Worm (Caenorhabditis elegans) whole organism, young adult: ENCODE results near the gene F43C11.7.

Experiments used
- C06A6.2 ChIP-seq: fragments of 200-800 bp; sonication (Bioruptor generic); conservative IDR thresholded peaks from 2 replicates; pipeline ENCODE4 v1.3.6; 2022; ENCODE audit warnings: missing genetic modification characterization, missing compliant biosample characterization
- F22D6.2 ChIP-seq: sonication (generic microtip); optimal IDR thresholded peaks from 2 replicates; lab custom pipeline; 2016; ENCODE audit warnings: mild to moderate bottlenecking, missing genetic modification characterization, missing compliant biosample characterization
- F37B4.10 ChIP-seq: fragments of 200-800 bp; sonication (Bioruptor generic); IDR thresholded peaks from 2 replicates; pipeline ENCODE4 v1.3.6; 2022; ENCODE audit warnings: missing genetic modification characterization, missing compliant biosample characterization
- F49E8.2 ChIP-seq: sonication (generic microtip); optimal IDR thresholded peaks from 3 replicates; lab custom pipeline; 2017; ENCODE audit warnings: missing genetic modification characterization, mild to moderate bottlenecking, missing compliant biosample characterization, antibody characterized with exemption, moderate library complexity; ENCODE audit not compliant: insufficient read depth
- K12H6.12 ChIP-seq: fragments of 200-800 bp; sonication (Bioruptor generic); optimal IDR thresholded peaks from 2 replicates; lab custom pipeline; 2018; ENCODE audit warnings: mild to moderate bottlenecking, missing genetic modification characterization, missing compliant biosample characterization
- T26A5.8 ChIP-seq: sonication (generic microtip); optimal IDR thresholded peaks from 2 replicates; lab custom pipeline; 2016; ENCODE audit warnings: missing genetic modification characterization, missing compliant biosample characterization
- ZK185.1 ChIP-seq: sonication (generic microtip); optimal IDR thresholded peaks from 2 replicates; lab custom pipeline; 2016; ENCODE audit warnings: mild to moderate bottlenecking, missing genetic modification characterization, missing compliant biosample characterization; ENCODE audit not compliant: poor library complexity, severe bottlenecking
- akir-1 ChIP-seq: fragments of 200-800 bp; sonication (Bioruptor generic); optimal IDR thresholded peaks from 2 replicates; lab custom pipeline; 2018; ENCODE audit warnings: mild to moderate bottlenecking, missing genetic modification characterization, moderate library complexity, missing compliant biosample characterization
- atf-7 ChIP-seq: sonication (generic microtip); optimal IDR thresholded peaks from 2 replicates; lab custom pipeline; 2017; ENCODE audit warnings: mild to moderate bottlenecking, missing genetic modification characterization, missing compliant biosample characterization
- attf-3 ChIP-seq: fragments of 200-800 bp; sonication (Bioruptor generic); conservative IDR thresholded peaks from 2 replicates; pipeline ENCODE4 v1.3.6; 2022; ENCODE audit warnings: missing genetic modification reagents, missing genetic modification characterization, missing compliant biosample characterization
- cebp-1 ChIP-seq, 2 experiments: fragments of 200-800 bp in 1 of 2; sonication (Bioruptor generic) in 1 of 2; sonication (generic microtip) in 1 of 2; IDR thresholded peaks in 1 of 2; optimal IDR thresholded peaks in 1 of 2; 2 replicates each; pipeline versions ENCODE4 v1.3.6 to Lab custom; 2017 to 2022; ENCODE audit warnings: missing compliant biosample characterization in 2 of 2, missing genetic modification characterization in 2 of 2, mild to moderate bottlenecking in 1 of 2, missing genetic modification reagents in 1 of 2, moderate library complexity in 1 of 2
- ceh-100 ChIP-seq: fragments of 200-800 bp; sonication (Bioruptor generic); IDR thresholded peaks from 2 replicates; pipeline ENCODE4 v1.3.6; 2022; ENCODE audit warnings: missing genetic modification reagents, missing genetic modification characterization, missing compliant biosample characterization
- ceh-91 ChIP-seq: fragments of 200-800 bp; sonication (Bioruptor generic); IDR thresholded peaks from 2 replicates; pipeline ENCODE4 v1.3.6; 2022; ENCODE audit warnings: missing genetic modification reagents, missing genetic modification characterization, missing compliant biosample characterization
- egrh-3 ChIP-seq: fragments of 200-800 bp; sonication (Bioruptor generic); IDR thresholded peaks from 2 replicates; pipeline ENCODE4 v1.3.6; 2022; ENCODE audit warnings: missing genetic modification reagents, missing genetic modification characterization, missing compliant biosample characterization
- fkh-3 ChIP-seq: sonication (generic microtip); optimal IDR thresholded peaks from 2 replicates; lab custom pipeline; 2016; ENCODE audit warnings: mild to moderate bottlenecking, missing genetic modification characterization, missing compliant biosample characterization
- hmg-20 ChIP-seq: fragments of 200-800 bp; sonication (Bioruptor generic); IDR thresholded peaks from 2 replicates; pipeline ENCODE4 v1.3.6; 2022; ENCODE audit warnings: missing genetic modification reagents, missing genetic modification characterization, missing compliant biosample characterization
- lin-40 ChIP-seq: sonication (generic microtip); optimal IDR thresholded peaks from 2 replicates; lab custom pipeline; 2016; ENCODE audit warnings: missing genetic modification characterization, mild to moderate bottlenecking, missing compliant biosample characterization, missing genotype, missing genetic modification reagents
- lsy-27 ChIP-seq: sonication (generic microtip); optimal IDR thresholded peaks from 2 replicates; lab custom pipeline; 2017; ENCODE audit warnings: missing genetic modification characterization, mild to moderate bottlenecking, missing compliant biosample characterization, antibody characterized with exemption, missing genotype, borderline replicate concordance; ENCODE audit not compliant: insufficient read depth
- madf-6 ChIP-seq: fragments of 200-800 bp; sonication (Bioruptor generic); IDR thresholded peaks from 2 replicates; pipeline ENCODE4 v1.3.6; 2022; ENCODE audit warnings: missing genetic modification reagents, missing genetic modification characterization, missing compliant biosample characterization
- mcd-1 ChIP-seq: fragments of 200-800 bp; sonication (Bioruptor generic); IDR thresholded peaks from 2 replicates; pipeline ENCODE4 v1.3.6; 2022; ENCODE audit warnings: missing genetic modification reagents, missing genetic modification characterization, missing compliant biosample characterization
- nhr-179 ChIP-seq: sonication (generic microtip); optimal IDR thresholded peaks from 2 replicates; lab custom pipeline; 2016; ENCODE audit warnings: mild to moderate bottlenecking, missing genetic modification characterization, missing compliant biosample characterization
- nhr-80 ChIP-seq: sonication (generic microtip); optimal IDR thresholded peaks from 2 replicates; lab custom pipeline; 2016; ENCODE audit warnings: missing genetic modification characterization, missing compliant biosample characterization
- pha-4 ChIP-seq: fragments of 150-350 bp; sonication (generic microtip); optimal IDR thresholded peaks from 2 replicates; lab custom pipeline; 2014; ENCODE audit warnings: missing biosample characterization, missing genetic modification reagents, missing genetic modification characterization
- rec-8 ChIP-seq, 2 experiments: sonication (generic microtip); optimal IDR thresholded peaks; 2 replicates each; lab custom pipeline; 2016; ENCODE audit warnings: mild to moderate bottlenecking in 2 of 2, missing genetic modification characterization in 2 of 2, missing genetic modification reagents in 2 of 2, missing genotype in 2 of 2, missing biosample characterization in 1 of 2, missing compliant biosample characterization in 1 of 2, moderate library complexity in 1 of 2
- repo-1 ChIP-seq: sonication (generic microtip); optimal IDR thresholded peaks from 2 replicates; lab custom pipeline; 2017; ENCODE audit warnings: mild to moderate bottlenecking, missing genetic modification characterization, missing compliant biosample characterization
- snpc-1.1 ChIP-seq: sonication (generic microtip); optimal IDR thresholded peaks from 2 replicates; lab custom pipeline; 2017; ENCODE audit warnings: missing genetic modification characterization, mild to moderate bottlenecking, missing compliant biosample characterization, antibody characterized with exemption, moderate library complexity, missing genotype, missing genetic modification reagents; ENCODE audit not compliant: insufficient read depth
- snpc-1.3 ChIP-seq: sonication (generic microtip); optimal IDR thresholded peaks from 2 replicates; lab custom pipeline; 2017; ENCODE audit warnings: missing genetic modification characterization, mild to moderate bottlenecking, missing compliant biosample characterization, antibody characterized with exemption, moderate library complexity, missing genotype, missing genetic modification reagents; ENCODE audit not compliant: insufficient read depth
- tbp1 ChIP-seq: fragments of 200-800 bp; sonication (Bioruptor generic); optimal IDR thresholded peaks from 2 replicates; lab custom pipeline; 2018; ENCODE audit warnings: mild to moderate bottlenecking, missing genetic modification characterization, missing compliant biosample characterization
- tlf-1 ChIP-seq: fragments of 200-800 bp; sonication (Bioruptor generic); optimal IDR thresholded peaks from 2 replicates; lab custom pipeline; 2018; ENCODE audit warnings: mild to moderate bottlenecking, missing genetic modification characterization, missing compliant biosample characterization
- unc-62 ChIP-seq: fragments of 150-350 bp; optimal IDR thresholded peaks from 2 replicates; lab custom pipeline; 2014; ENCODE audit warnings: missing biosample characterization, missing genetic modification reagents, missing genetic modification characterization
- xnd-1 ChIP-seq: sonication (generic microtip); optimal IDR thresholded peaks from 2 replicates; lab custom pipeline; 2016; ENCODE audit warnings: missing genotype, missing genetic modification reagents, missing genetic modification characterization, missing compliant biosample characterization
- zfh-2 ChIP-seq: fragments of 200-800 bp; sonication (Bioruptor generic); conservative IDR thresholded peaks from 2 replicates; pipeline ENCODE4 v1.3.6; 2022; ENCODE audit warnings: missing genetic modification reagents, missing genetic modification characterization, missing compliant biosample characterization
- ztf-25 ChIP-seq: fragments of 200-800 bp; sonication (Bioruptor generic); IDR thresholded peaks from 2 replicates; pipeline ENCODE4 v1.3.6; 2022; ENCODE audit warnings: missing genetic modification reagents, missing genetic modification characterization, missing compliant biosample characterization

F43C11.7 gene

ce11 chrII:2335572-2335971 lies at the start of gene F43C11.7:
F43C11.7 (plus strand) TSS chrII:2335897.
- TF ChIP-seq cebp-1 (GFP tag; IDR thresholded peaks at IDR 0.05; lab: Robert Waterston, UW) = no peak
- peak; percentile 27 for TF ChIP-seq cebp-1 (tag; optimal IDR thresholded peaks at IDR 0.05; lab: Kevin White, UChicago)
- no peak for TF ChIP-seq hmg-20
- TF ChIP-seq unc-62 (GFP tag; lab: Kevin White, UChicago) = peak; percentile 37
- TF ChIP-seq pha-4 (tag; lab: Kevin White, UChicago) = no peak
- no peak for TF ChIP-seq zfh-2 (GFP tag; lab: Robert Waterston, UW)
- no peak for TF ChIP-seq F37B4.10
- TF ChIP-seq mcd-1 (GFP tag; lab: Robert Waterston, UW) = no peak
- TF ChIP-seq lsy-27 (tag; lab: Kevin White, UChicago) = no peak
- TF ChIP-seq tlf-1 = no peak
- TF ChIP-seq K12H6.12 (tag; lab: Kevin White, UChicago) = no peak
- TF ChIP-seq nhr-179 (tag; lab: Kevin White, UChicago) = no peak
- TF ChIP-seq egrh-3 (GFP tag; lab: Robert Waterston, UW) = no peak
- TF ChIP-seq nhr-80 (tag; lab: Kevin White, UChicago) = peak; percentile 84
- no peak for TF ChIP-seq attf-3
- no peak for TF ChIP-seq fkh-3
- no peak for TF ChIP-seq F22D6.2
- no peak for TF ChIP-seq snpc-1.1 (tag; lab: Kevin White, UChicago)
- no peak for TF ChIP-seq madf-6 (GFP tag; lab: Robert Waterston, UW)
- TF ChIP-seq atf-7 (tag; lab: Kevin White, UChicago) = peak; percentile 87
- TF ChIP-seq tbp1 (GFP tag; lab: Kevin White, UChicago) = no peak
- no peak for TF ChIP-seq repo-1
- TF ChIP-seq C06A6.2 (GFP tag; lab: Robert Waterston, UW) = no peak
- TF ChIP-seq ceh-100 (GFP tag; lab: Robert Waterston, UW) = no peak
- no peak for TF ChIP-seq akir-1
- TF ChIP-seq ceh-91 = no peak
- no peak for TF ChIP-seq lin-40 (tag; lab: Kevin White, UChicago)

DNA sequence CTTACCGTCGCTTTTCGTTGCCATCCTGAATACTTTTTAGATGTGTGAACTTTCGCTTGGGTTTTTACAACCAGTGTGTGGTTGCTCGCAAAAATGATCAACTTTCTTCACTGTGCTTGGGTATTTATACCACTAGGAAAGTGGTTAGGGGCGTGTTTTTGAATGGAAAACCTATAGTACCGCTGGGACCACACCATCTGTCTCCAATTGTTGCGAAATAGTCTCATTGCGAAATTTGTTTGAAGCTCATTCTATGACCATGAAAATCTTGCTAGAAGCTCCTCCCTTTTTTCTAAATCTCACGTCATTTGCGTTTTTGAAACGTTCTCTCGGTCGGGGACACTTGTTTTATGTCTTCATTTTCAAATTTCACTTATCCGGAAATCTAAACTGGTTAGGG lies 46.9 kb upstream of the F43C11.7 start, which contains the start of the genes K09F6.10 and K09F6.13:
Gene K09F6.10, minus strand, starts transcription at position 86 of the 400 bp plus-strand sequence.
Gene K09F6.13, plus strand, starts transcription at position 317 of the 400 bp plus-strand sequence.
- peak; percentile 80 for TF ChIP-seq cebp-1 (GFP tag; IDR thresholded peaks at IDR 0.05; lab: Robert Waterston, UW)
- peak; percentile 91 for TF ChIP-seq cebp-1 (tag; optimal IDR thresholded peaks at IDR 0.05; lab: Kevin White, UChicago)
- no peak for TF ChIP-seq snpc-1.3 (tag; lab: Kevin White, UChicago)
- TF ChIP-seq, all 124 proteins: peak for 1

- TF ChIP-seq F49E8.2 (tag; lab: Kevin White, UChicago) (no peak), cebp-1 (GFP tag; IDR thresholded peaks at IDR 0.05; lab: Robert Waterston, UW) (peak; percentile 94), cebp-1 (tag; optimal IDR thresholded peaks at IDR 0.05; lab: Kevin White, UChicago) (peak; percentile 99), ztf-25 (no peak), xnd-1 (no peak), T26A5.8 (tag; lab: Kevin White, UChicago) (no peak), rec-8 (tag; optimal IDR thresholded peaks at IDR 0.05; lab: Kevin White, UChicago) (no peak), K12H6.12 (tag; lab: Kevin White, UChicago) (peak; percentile 18)
Observed at ce11 chrII:2289441-2289840, 46.3 kb upstream of the F43C11.7 start.

DNA sequence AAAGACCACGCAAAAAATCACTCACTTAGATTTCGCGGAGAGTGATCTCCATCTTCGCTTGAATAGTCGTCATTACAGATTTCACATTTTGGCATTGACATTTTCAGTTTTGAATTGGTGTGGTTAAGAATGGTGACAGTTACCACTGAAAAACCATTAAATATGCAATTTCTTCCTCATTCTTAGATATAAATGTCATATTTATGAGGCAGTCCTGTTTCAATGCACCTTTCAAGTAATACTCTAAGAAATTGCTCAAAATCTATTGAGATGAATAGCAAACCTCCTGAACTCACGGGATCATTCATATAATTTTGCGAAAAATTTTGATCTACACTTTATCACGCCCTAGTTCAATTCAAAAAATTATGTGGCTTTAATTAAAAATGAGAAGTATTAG lies 43.7 kb upstream of the F43C11.7 start, which contains the start of gene K09F6.7:
Gene K09F6.7, minus strand, starts transcription at position 101 of the 400 bp plus-strand sequence.
- TF ChIP-seq ZK185.1 (tag; lab: Kevin White, UChicago) = no peak
